Fruit fly (Drosophila melanogaster) whole organism, embryonic: ENCODE measurements around the gene Desat2.

ENCODE experiments used
- Antp ChIP-seq: fragments of 200-800 bp; sonication (Bioruptor generic); optimal IDR thresholded peaks from 3 replicates; lab custom pipeline; 2016; ENCODE audit warnings: missing biosample characterization, missing genetic modification characterization
- CG10543 ChIP-seq: fragments of 200-800 bp; sonication (Bioruptor generic); optimal IDR thresholded peaks from 3 replicates; lab custom pipeline; 2017; ENCODE audit warnings: missing biosample characterization, mild to moderate bottlenecking, missing genetic modification characterization, moderate library complexity
- CG10959 ChIP-seq: fragments of 200-800 bp; sonication (Bioruptor generic); IDR thresholded peaks from 2 replicates; pipeline ENCODE4 v1.3.6; 2022; ENCODE audit warnings: missing biosample characterization, missing genetic modification characterization
- CG11398 ChIP-seq: fragments of 200-800 bp; sonication (Bioruptor generic); optimal IDR thresholded peaks from 2 replicates; lab custom pipeline; 2016; ENCODE audit warnings: missing biosample characterization, missing genetic modification characterization
- CG14441 ChIP-seq: fragments of 200-800 bp; sonication (Bioruptor generic); IDR thresholded peaks from 2 replicates; pipeline ENCODE4 v1.3.6; 2022; ENCODE audit warnings: missing biosample characterization, missing genetic modification characterization
- CG15011 ChIP-seq: fragments of 200-800 bp; sonication (Bioruptor generic); optimal IDR thresholded peaks from 3 replicates; lab custom pipeline; 2018; ENCODE audit warnings: missing biosample characterization, mild to moderate bottlenecking, missing genetic modification characterization
- CG1603 ChIP-seq: fragments of 200-800 bp; sonication (Bioruptor generic); optimal IDR thresholded peaks from 2 replicates; lab custom pipeline; 2019; ENCODE audit warnings: missing biosample characterization, mild to moderate bottlenecking, missing genetic modification characterization, moderate library complexity
- CG17186 ChIP-seq: fragments of 200-800 bp; sonication (Bioruptor generic); optimal IDR thresholded peaks from 3 replicates; lab custom pipeline; 2017; ENCODE audit warnings: missing biosample characterization, missing genetic modification reagents, missing genetic modification characterization
- CG17568 ChIP-seq: fragments of 200-800 bp; sonication (Bioruptor generic); optimal IDR thresholded peaks from 2 replicates; lab custom pipeline; 2018; ENCODE audit warnings: missing biosample characterization, mild to moderate bottlenecking, missing genetic modification characterization, moderate library complexity
- CG18262 ChIP-seq: fragments of 200-800 bp; optimal IDR thresholded peaks from 3 replicates; lab custom pipeline; 2019; ENCODE audit warnings: missing biosample characterization, mild to moderate bottlenecking, missing genetic modification characterization, moderate library complexity
- CG18619 ChIP-seq: fragments of 200-800 bp; sonication (Bioruptor generic); optimal IDR thresholded peaks from 3 replicates; lab custom pipeline; 2017; ENCODE audit warnings: missing biosample characterization, mild to moderate bottlenecking, missing genetic modification characterization
- CG18764 ChIP-seq: fragments of 200-800 bp; sonication (Bioruptor generic); optimal IDR thresholded peaks from 3 replicates; lab custom pipeline; 2016; ENCODE audit warnings: missing biosample characterization, missing genetic modification characterization
- CG30431 ChIP-seq: fragments of 200-800 bp; sonication (Bioruptor generic); optimal IDR thresholded peaks from 2 replicates; lab custom pipeline; 2017; ENCODE audit warnings: missing biosample characterization, missing genetic modification characterization
- CG33557 ChIP-seq: fragments of 200-800 bp; sonication (Bioruptor generic); optimal IDR thresholded peaks from 2 replicates; lab custom pipeline; 2019; ENCODE audit warnings: missing biosample characterization, mild to moderate bottlenecking, missing genetic modification characterization, moderate library complexity
- CG4328 ChIP-seq: fragments of 200-800 bp; sonication (Bioruptor generic); optimal IDR thresholded peaks from 3 replicates; lab custom pipeline; 2017; ENCODE audit warnings: missing biosample characterization, missing genetic modification reagents, missing genetic modification characterization
- CG4360 ChIP-seq: fragments of 200-800 bp; sonication (Bioruptor generic); IDR thresholded peaks from 2 replicates; pipeline ENCODE4 v1.3.6; 2022; ENCODE audit warnings: missing biosample characterization, missing genetic modification characterization
- CG8290 ChIP-seq, 3 experiments: fragments of 200-800 bp; sonication (Bioruptor generic); optimal IDR thresholded peaks; 2 replicates each; lab custom pipeline; 2016 to 2019; ENCODE audit warnings: missing biosample characterization in 3 of 3, missing genetic modification characterization in 3 of 3, mild to moderate bottlenecking in 2 of 3, moderate library complexity in 1 of 3
- CG8765 ChIP-seq: fragments of 200-800 bp; sonication (Bioruptor generic); IDR thresholded peaks from 2 replicates; pipeline ENCODE4 v1.3.6; 2022; ENCODE audit warnings: missing biosample characterization, missing genetic modification characterization
- CG9817 ChIP-seq: fragments of 200-800 bp; sonication (Bioruptor generic); optimal IDR thresholded peaks from 2 replicates; lab custom pipeline; 2018; ENCODE audit warnings: missing biosample characterization, mild to moderate bottlenecking, missing genetic modification characterization, moderate library complexity
- CG9876 ChIP-seq: fragments of 200-800 bp; sonication (Bioruptor generic); optimal IDR thresholded peaks from 2 replicates; lab custom pipeline; 2016; ENCODE audit warnings: missing biosample characterization, missing genetic modification characterization
- CHES-1-like ChIP-seq: fragments of 200-800 bp; sonication (Bioruptor generic); optimal IDR thresholded peaks from 2 replicates; lab custom pipeline; 2016; ENCODE audit warnings: missing biosample characterization, missing genetic modification characterization
- Camta ChIP-seq: fragments of 200-800 bp; sonication (Bioruptor generic); optimal IDR thresholded peaks from 2 replicates; lab custom pipeline; 2016; ENCODE audit warnings: missing biosample characterization, missing genetic modification characterization
- D19A ChIP-seq: fragments of 200-800 bp; optimal IDR thresholded peaks from 3 replicates; lab custom pipeline; 2019; ENCODE audit warnings: missing biosample characterization, mild to moderate bottlenecking, missing genetic modification characterization, moderate library complexity
- Dfd ChIP-seq, 2 experiments: fragments of >200 bp; optimal IDR thresholded peaks; 2 replicates each; lab custom pipeline; 2017; ENCODE audit warnings: missing biosample characterization in 2 of 2, missing genetic modification characterization in 2 of 2
- Dp ChIP-seq: fragments of 200-800 bp; sonication (Bioruptor generic); optimal IDR thresholded peaks from 2 replicates; lab custom pipeline; 2018; ENCODE audit warnings: missing biosample characterization, mild to moderate bottlenecking, missing genetic modification characterization, moderate library complexity
- Eip74EF ChIP-seq, 2 experiments: fragments of 200-800 bp in 1 of 2; fragments of >200 bp in 1 of 2; sonication (Bioruptor generic) in 1 of 2; optimal IDR thresholded peaks; 2 replicates each; lab custom pipeline; 2017 to 2019; ENCODE audit warnings: missing biosample characterization in 2 of 2, missing genetic modification characterization in 2 of 2, mild to moderate bottlenecking in 1 of 2, moderate library complexity in 1 of 2
- Hand ChIP-seq: fragments of 200-800 bp; sonication (Bioruptor generic); optimal IDR thresholded peaks from 2 replicates; lab custom pipeline; 2017; ENCODE audit warnings: mild to moderate bottlenecking, missing biosample characterization, missing genetic modification reagents, missing genetic modification characterization
- Hr39 ChIP-seq: fragments of >200 bp; optimal IDR thresholded peaks from 2 replicates; lab custom pipeline; 2017
- Hr78 ChIP-seq, 2 experiments: fragments of 200-800 bp in 1 of 2; fragments of >200 bp in 1 of 2; sonication (Bioruptor generic) in 1 of 2; optimal IDR thresholded peaks; 2 replicates each; lab custom pipeline; 2017 to 2019; ENCODE audit warnings: missing biosample characterization in 2 of 2, missing genetic modification characterization in 2 of 2, mild to moderate bottlenecking in 1 of 2, moderate library complexity in 1 of 2
- Kr ChIP-seq: fragments of 200-800 bp; sonication (Bioruptor generic); optimal IDR thresholded peaks from 2 replicates; lab custom pipeline; 2017; ENCODE audit warnings: missing biosample characterization, mild to moderate bottlenecking, missing genetic modification characterization
- Lim3 ChIP-seq: fragments of 200-800 bp; sonication (Bioruptor generic); IDR thresholded peaks from 2 replicates; pipeline ENCODE4 v1.3.6; 2022; ENCODE audit warnings: missing biosample characterization, missing genetic modification characterization
- Med ChIP-seq: fragments of 200-800 bp; sonication (Bioruptor generic); peaks from one replicate; lab custom pipeline; 2016; ENCODE audit warnings: missing biosample characterization, missing genetic modification characterization, mild to moderate bottlenecking, inconsistent platforms, moderate library complexity
- Poxn ChIP-seq: fragments of 200-800 bp; sonication (Bioruptor generic); IDR thresholded peaks from 2 replicates; pipeline ENCODE4 v1.3.6; 2022; ENCODE audit warnings: missing biosample characterization, missing genetic modification characterization
- Ssrp ChIP-seq: fragments of 200-800 bp; sonication (Bioruptor generic); optimal IDR thresholded peaks from 2 replicates; lab custom pipeline; 2018; ENCODE audit warnings: missing biosample characterization, mild to moderate bottlenecking, missing genetic modification characterization, moderate library complexity
- Usf ChIP-seq: fragments of 200-800 bp; sonication (Bioruptor generic); optimal IDR thresholded peaks from 2 replicates; lab custom pipeline; 2017; ENCODE audit warnings: missing genotype, missing biosample characterization, missing genetic modification characterization
- cas ChIP-seq: fragments of 200-800 bp; sonication (Bioruptor generic); IDR thresholded peaks from 2 replicates; pipeline ENCODE4 v1.3.6; 2022; ENCODE audit warnings: missing biosample characterization, missing genetic modification characterization
- chm ChIP-seq: fragments of 200-800 bp; sonication (Bioruptor generic); IDR thresholded peaks from 2 replicates; pipeline ENCODE4 v1.3.6; 2022; ENCODE audit warnings: missing biosample characterization, missing genetic modification characterization
- crp ChIP-seq, 2 experiments: fragments of 200-800 bp; sonication (Bioruptor generic); optimal IDR thresholded peaks; 2 replicates in 1 of 2; 3 replicates in 1 of 2; lab custom pipeline; 2017; ENCODE audit warnings: missing biosample characterization in 2 of 2, missing genetic modification characterization in 2 of 2, mild to moderate bottlenecking in 1 of 2, moderate library complexity in 1 of 2
- dimm ChIP-seq: fragments of 200-800 bp; sonication (Bioruptor generic); IDR thresholded peaks from 2 replicates; pipeline ENCODE4 v1.3.6; 2022; ENCODE audit warnings: missing biosample characterization, missing genetic modification characterization
- dm ChIP-seq: fragments of 200-800 bp; sonication (Bioruptor generic); optimal IDR thresholded peaks from 3 replicates; lab custom pipeline; 2016; ENCODE audit warnings: missing biosample characterization, missing genetic modification characterization
- fru ChIP-seq: fragments of >200 bp; optimal IDR thresholded peaks from 2 replicates; lab custom pipeline; 2017
- hb ChIP-seq: fragments of 200-800 bp; sonication (Bioruptor generic); IDR thresholded peaks from 3 replicates; pipeline ENCODE4 v1.3.6; 2022; ENCODE audit warnings: missing biosample characterization, missing genetic modification characterization; ENCODE audit not compliant: partially characterized antibody
- nau ChIP-seq: fragments of 200-800 bp; sonication (Bioruptor generic); optimal IDR thresholded peaks from 3 replicates; lab custom pipeline; 2017; ENCODE audit warnings: missing biosample characterization, mild to moderate bottlenecking, missing genetic modification characterization, missing genetic modification reagents
- pfk ChIP-seq: fragments of 200-800 bp; sonication (Bioruptor generic); optimal IDR thresholded peaks from 2 replicates; lab custom pipeline; 2018; ENCODE audit warnings: missing biosample characterization, mild to moderate bottlenecking, missing genetic modification characterization, moderate library complexity
- sisA ChIP-seq: fragments of 200-800 bp; sonication (Bioruptor generic); IDR thresholded peaks from 2 replicates; pipeline ENCODE4 v1.3.6; 2022; ENCODE audit warnings: missing biosample characterization, missing genetic modification characterization
- sr ChIP-seq: fragments of 200-800 bp; sonication (Bioruptor generic); IDR thresholded peaks from 3 replicates; pipeline ENCODE4 v1.3.6; 2022; ENCODE audit warnings: missing biosample characterization, missing genetic modification characterization
- tgo ChIP-seq: fragments of 200-800 bp; sonication (Bioruptor generic); IDR thresholded peaks from 3 replicates; pipeline ENCODE4 v1.3.6; 2022; ENCODE audit warnings: missing biosample characterization, missing genetic modification characterization
- tio ChIP-seq: fragments of 200-800 bp; sonication (Bioruptor generic); optimal IDR thresholded peaks from 2 replicates; lab custom pipeline; 2017; ENCODE audit warnings: missing biosample characterization, missing genetic modification characterization, inconsistent platforms
- tx ChIP-seq: fragments of 200-800 bp; sonication (Bioruptor generic); optimal IDR thresholded peaks from 2 replicates; lab custom pipeline; 2016; ENCODE audit warnings: missing biosample characterization, missing genetic modification characterization
- unpg ChIP-seq: fragments of 200-800 bp; sonication (Bioruptor generic); optimal IDR thresholded peaks from 3 replicates; lab custom pipeline; 2018; ENCODE audit warnings: missing biosample characterization, mild to moderate bottlenecking, missing genetic modification characterization, moderate library complexity
- zfh2 ChIP-seq: fragments of 200-800 bp; sonication (Bioruptor generic); optimal IDR thresholded peaks from 2 replicates; lab custom pipeline; 2016; ENCODE audit warnings: missing biosample characterization, missing genetic modification characterization

Desat2 gene

DNA sequence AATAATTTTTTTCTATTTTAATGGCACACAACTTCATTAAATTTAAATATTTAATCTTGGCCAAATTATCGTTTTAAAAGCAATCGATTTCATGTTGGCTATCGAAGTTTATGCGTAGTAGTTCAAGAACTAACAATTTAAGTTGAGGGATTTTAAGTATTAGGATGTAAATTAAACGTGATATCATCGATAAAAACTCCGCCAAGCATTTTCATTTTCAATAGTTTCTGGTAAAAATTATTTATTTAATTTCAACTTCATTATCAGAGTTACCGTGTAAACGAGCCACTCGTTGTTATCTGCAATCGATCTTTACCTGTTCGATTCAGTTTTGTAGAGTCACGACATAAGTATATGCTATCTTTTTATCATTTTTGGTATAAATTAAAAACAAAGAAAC is 33.1 kb upstream of the Desat2 start (continued):
- peak; percentile 89 for TF ChIP-seq cas (GFP tag; lab: Robert Waterston, UW)
- peak; percentile 88 for TF ChIP-seq CG11398 (GFP tag; lab: Kevin White, UChicago)
- peak; percentile 99 for TF ChIP-seq D19A (tag; lab: Kevin White, UChicago)
- peak; percentile 99 for TF ChIP-seq CG18262
- TF ChIP-seq CG1603 (tag; lab: Kevin White, UChicago), result peak; percentile 97
- TF ChIP-seq Poxn, result peak; percentile 54
- TF ChIP-seq tx (GFP tag; lab: Kevin White, UChicago), result peak; percentile 84
- peak; percentile 94 for TF ChIP-seq CG15011
- TF ChIP-seq CHES-1-like (GFP tag; lab: Kevin White, UChicago), result peak; percentile 90
- TF ChIP-seq CG17568, result peak; percentile 97
- TF ChIP-seq nau, result peak; percentile 99
- peak; percentile 97 for TF ChIP-seq CG17186
- peak; percentile 99 for TF ChIP-seq unpg (GFP tag; lab: Kevin White, UChicago)
- peak; percentile 47 for TF ChIP-seq Dp
- TF ChIP-seq sr (GFP tag; lab: Robert Waterston, UW), result peak; percentile 83
- TF ChIP-seq Eip74EF (GFP tag; optimal IDR thresholded peaks at IDR 0.05; lab: Kevin White, UChicago), result peak in 1 of 2 experiments; percentile 98
- TF ChIP-seq Dfd (GFP tag; optimal IDR thresholded peaks at IDR 0.05; lab: Kevin White, UChicago), result no peak
- TF ChIP-seq Hr78 (GFP tag; optimal IDR thresholded peaks at IDR 0.05; lab: Kevin White, UChicago), result peak in 1 of 2 experiments; percentile 89
- TF ChIP-seq Hr39 (lab: Kevin White, UChicago), result no peak
- no peak for TF ChIP-seq fru (lab: Kevin White, UChicago)
- TF ChIP-seq CG9817, result peak; percentile 97
- peak; percentile 99 for TF ChIP-seq CG33557 (GFP tag; lab: Kevin White, UChicago)
- peak; percentile 100 for TF ChIP-seq CG10543 (GFP tag; lab: Kevin White, UChicago)
- peak; percentile 87 for TF ChIP-seq zfh2 (GFP tag; lab: Kevin White, UChicago)
- peak; percentile 96 for TF ChIP-seq Camta (GFP tag; lab: Kevin White, UChicago)
- TF ChIP-seq Med (GFP tag; lab: Kevin White, UChicago), result peak; percentile 99
- peak in 1 of 2 experiments; percentile 67 for TF ChIP-seq crp (GFP tag; optimal IDR thresholded peaks at IDR 0.05; lab: Kevin White, UChicago)
- TF ChIP-seq CG30431 (GFP tag; lab: Kevin White, UChicago), result peak; percentile 94
- TF ChIP-seq chm (GFP tag; lab: Robert Waterston, UW), result peak; percentile 100
- peak; percentile 93 for TF ChIP-seq Usf (GFP tag; lab: Kevin White, UChicago)
- peak; percentile 84 for TF ChIP-seq CG9876 (GFP tag; lab: Kevin White, UChicago)
- TF ChIP-seq Antp (GFP tag; lab: Kevin White, UChicago), result peak; percentile 86
- peak; percentile 89 for TF ChIP-seq sisA (GFP tag; lab: Robert Waterston, UW)
- peak; percentile 98 for TF ChIP-seq Ssrp
- TF ChIP-seq tio, result no peak
- peak; percentile 91 for TF ChIP-seq CG8765
- TF ChIP-seq dm (GFP tag; lab: Kevin White, UChicago), result peak; percentile 85
- peak; percentile 94 for TF ChIP-seq CG18764 (GFP tag; lab: Kevin White, UChicago)
- peak; percentile 88 for TF ChIP-seq Lim3 (GFP tag; lab: Robert Waterston, UW)
- peak; percentile 76 for TF ChIP-seq pfk (GFP tag; lab: Kevin White, UChicago)
- no peak for TF ChIP-seq hb (GFP tag; lab: Robert Waterston, UW)
- TF ChIP-seq CG4360 (GFP tag; lab: Robert Waterston, UW), result peak; percentile 82
- peak; percentile 94 for TF ChIP-seq CG18619 (GFP tag; lab: Kevin White, UChicago)
- TF ChIP-seq Kr (GFP tag; lab: Kevin White, UChicago), result peak; percentile 36
- peak; percentile 86 for TF ChIP-seq dimm (GFP tag; lab: Robert Waterston, UW)
- TF ChIP-seq CG10959 (GFP tag; lab: Robert Waterston, UW), result peak; percentile 96
- TF ChIP-seq tgo (GFP tag; lab: Robert Waterston, UW), result peak; percentile 95
- TF ChIP-seq Hand (GFP tag; lab: Kevin White, UChicago), result peak; percentile 92
- TF ChIP-seq CG14441 (GFP tag; lab: Robert Waterston, UW), result peak; percentile 95
- TF ChIP-seq CG8290 (GFP tag; optimal IDR thresholded peaks at IDR 0.05; lab: Kevin White, UChicago), result peak; percentile 96
- peak; percentile 95 to 97 for TF ChIP-seq CG8290 (tag; optimal IDR thresholded peaks at IDR 0.05; lab: Kevin White, UChicago)
- peak; percentile 97 for TF ChIP-seq CG4328 (GFP tag; lab: Kevin White, UChicago)
